Fruit fly (Drosophila melanogaster): Measurements from ENCODE around the gene aly.

aly gene

DNA sequence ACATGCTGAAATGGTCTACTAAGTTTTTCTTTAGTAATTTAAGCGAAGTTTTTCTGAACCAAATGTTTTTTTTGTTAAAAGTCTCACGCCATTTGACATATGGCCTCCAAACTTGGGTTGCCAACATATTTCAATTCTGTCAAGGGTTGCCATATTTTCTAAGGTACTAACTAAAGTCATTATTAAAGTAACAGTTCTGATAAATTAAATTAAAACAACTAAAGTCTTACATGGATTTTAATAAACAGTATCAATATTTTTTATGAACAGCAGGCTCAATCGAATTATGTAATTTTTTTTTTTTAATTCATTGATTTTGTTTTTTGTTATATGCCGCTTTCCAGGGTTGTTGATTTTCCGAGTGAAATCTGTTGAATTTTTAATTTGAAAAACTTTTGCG, at the start of gene aly:
Gene aly (minus strand): TSS at position 101 of the 400 bp plus-strand sequence.
- TF ChIP-seq Ets65A (GFP tag), result peak; percentile 31
- no peak for TF ChIP-seq wor (GFP tag; IDR thresholded peaks at IDR 0.05)
- no peak for TF ChIP-seq Meics (GFP tag; optimal IDR thresholded peaks at IDR 0.05)
- no peak for TF ChIP-seq CG7987 (GFP tag; optimal IDR thresholded peaks at IDR 0.05)
- TF ChIP-seq jing (GFP tag; optimal IDR thresholded peaks at IDR 0.05), result no peak

DNA sequence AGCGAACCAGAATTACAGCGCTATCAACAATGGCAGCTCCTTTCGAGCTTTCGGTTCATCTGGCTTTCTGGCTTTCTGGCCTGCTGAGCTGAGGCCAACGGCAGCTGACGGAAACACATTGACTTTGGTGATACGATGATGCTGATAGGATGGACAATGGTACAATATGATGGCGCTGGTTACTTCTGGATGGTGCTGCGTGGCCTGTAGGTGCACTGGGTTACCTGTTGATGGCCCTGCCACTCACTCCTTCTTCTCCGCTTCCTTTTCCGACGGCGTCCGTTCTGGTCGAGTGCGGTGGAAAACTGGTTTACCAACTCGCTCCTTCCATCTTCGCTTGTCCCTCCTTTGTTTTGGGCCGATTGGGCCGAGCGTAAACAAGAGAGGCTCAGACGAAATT, 48.5 kb upstream of the aly start:
- TF ChIP-seq CG17328 (GFP tag; IDR thresholded peaks at IDR 0.05) (no peak), chif (GFP tag; optimal IDR thresholded peaks at IDR 0.05) (no peak), nom (GFP tag; optimal IDR thresholded peaks at IDR 0.05) (peak; percentile 54), D (optimal IDR thresholded peaks at IDR 0.05) (peak; percentile 53), D (GFP tag; optimal IDR thresholded peaks at IDR 0.05) (no peak), zen2 (GFP tag; IDR thresholded peaks at IDR 0.05; ENCODE audit: partially characterized antibody) (no peak), br (optimal IDR thresholded peaks at IDR 0.05) (no peak), CG3407 (GFP tag; optimal IDR thresholded peaks at IDR 0.05) (no peak), salm (tag; optimal IDR thresholded peaks at IDR 0.05) (no peak), sc (optimal IDR thresholded peaks at IDR 0.05) (no peak), sc (GFP tag; optimal IDR thresholded peaks at IDR 0.05) (no peak), Myb (GFP tag; optimal IDR thresholded peaks at IDR 0.05) (no peak)

DNA sequence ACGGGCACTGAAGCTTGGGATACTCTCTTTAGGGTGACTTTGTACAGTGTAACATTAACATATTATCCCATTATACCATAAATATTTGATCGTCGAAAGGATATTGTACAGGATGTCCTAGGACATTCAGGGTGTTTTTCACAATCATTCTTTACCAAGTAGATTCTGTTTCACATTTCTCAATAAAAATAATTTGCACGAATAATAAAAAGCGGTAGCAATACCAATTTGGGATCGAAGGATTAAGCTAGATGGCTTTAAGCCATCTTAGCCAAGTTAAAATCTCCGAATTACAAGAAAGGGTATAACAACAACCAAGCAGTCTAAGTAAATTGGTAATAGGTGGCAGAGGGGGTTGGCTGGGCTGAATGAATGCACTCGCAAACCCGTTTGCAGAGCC, 48.1 kb upstream of the aly start:
- TF ChIP-seq E2f1 (GFP tag; IDR thresholded peaks at IDR 0.05) (no peak), Xrp1 (GFP tag; IDR thresholded peaks at IDR 0.05) (no peak), bsh (GFP tag; optimal IDR thresholded peaks at IDR 0.05) (peak in 1 of 2 experiments; percentile 7), D19A (tag; optimal IDR thresholded peaks at IDR 0.05) (peak; percentile 21)

DNA sequence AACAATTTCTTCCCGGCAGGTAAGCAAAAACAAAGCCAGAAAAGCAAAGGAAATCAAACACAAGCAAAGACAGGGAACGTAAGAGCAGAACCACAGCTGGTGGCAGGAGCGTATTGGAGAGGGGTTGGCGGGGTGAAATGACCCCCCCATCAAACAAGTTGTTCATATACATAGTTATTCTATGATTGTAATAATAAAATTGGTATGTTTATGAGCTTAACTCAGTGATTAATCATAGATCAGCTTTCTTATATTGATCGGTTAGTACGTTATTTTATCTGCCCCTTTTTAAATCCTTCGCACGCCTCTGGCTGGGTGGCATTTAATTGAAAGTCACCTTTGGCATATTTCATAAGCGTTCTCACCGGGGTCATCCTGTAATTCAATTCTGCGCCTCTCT, 47.1 kb upstream of the aly start:
- TF ChIP-seq ATbp (GFP tag; optimal IDR thresholded peaks at IDR 0.05), result peak; percentile 39
- TF ChIP-seq jumu (GFP tag; optimal IDR thresholded peaks at IDR 0.05), result no peak
- no peak for TF ChIP-seq sob (GFP tag; IDR thresholded peaks at IDR 0.05)
- TF ChIP-seq CG4617 (GFP tag; optimal IDR thresholded peaks at IDR 0.05; ENCODE audit: borderline replicate concordance), result no peak
- TF ChIP-seq kah (GFP tag; optimal IDR thresholded peaks at IDR 0.05), result no peak
- 0 out of 2 replicates have a peak, but pooled peaks have one; percentile 20 for TF ChIP-seq CG17328 (GFP tag; IDR thresholded peaks at IDR 0.05)
- 0 out of 2 replicates have a peak, but pooled peaks have one; percentile 31 for TF ChIP-seq slbo (GFP tag; IDR thresholded peaks at IDR 0.05)
- no peak for TF ChIP-seq Atf6 (GFP tag; IDR thresholded peaks at IDR 0.05)
- TF ChIP-seq CG12769 (tag; optimal IDR thresholded peaks at IDR 0.05), result no peak
- TF ChIP-seq CG14710 (tag; optimal IDR thresholded peaks at IDR 0.05), result no peak
- no peak for TF ChIP-seq gfzf (GFP tag; optimal IDR thresholded peaks at IDR 0.05)
- TF ChIP-seq ham (GFP tag; IDR thresholded peaks at IDR 0.05), result no peak
- peak; percentile 53 for TF ChIP-seq row (GFP tag; IDR thresholded peaks at IDR 0.05)
- TF ChIP-seq CTCF (GFP tag; optimal IDR thresholded peaks at IDR 0.05), result no peak
- peak; percentile 9 for TF ChIP-seq CG6813 (GFP tag; optimal IDR thresholded peaks at IDR 0.05)
- TF ChIP-seq CG5245 (GFP tag; optimal IDR thresholded peaks at IDR 0.05), result no peak
- TF ChIP-seq Neu2 (GFP tag; optimal IDR thresholded peaks at IDR 0.05; ENCODE audit: borderline replicate concordance), result no peak
- TF ChIP-seq ken (GFP tag; IDR thresholded peaks at IDR 0.05), result no peak
- TF ChIP-seq ara (GFP tag; IDR thresholded peaks at IDR 0.05), result peak; percentile 27; the same call in 1 of the 2 replicates
- no peak for TF ChIP-seq aop (GFP tag; IDR thresholded peaks at IDR 0.05)
- no peak for TF ChIP-seq CG12155 (GFP tag; optimal IDR thresholded peaks at IDR 0.05)
- no peak for TF ChIP-seq CG8478 (optimal IDR thresholded peaks at IDR 0.05)
- TF ChIP-seq Ravus (GFP tag; IDR thresholded peaks at IDR 0.05), result no peak
- TF ChIP-seq pho (GFP tag; optimal IDR thresholded peaks at IDR 0.05), result no peak
- no peak for TF ChIP-seq Atf-2 (GFP tag; optimal IDR thresholded peaks at IDR 0.05)
- TF ChIP-seq CG1832 (GFP tag; optimal IDR thresholded peaks at IDR 0.05), result peak; percentile 20
- no peak for TF ChIP-seq Abd-B (GFP tag; optimal IDR thresholded peaks at IDR 0.05)
- no peak for TF ChIP-seq B-H1 (GFP tag; IDR thresholded peaks at IDR 0.05)
- no peak for TF ChIP-seq Scr (GFP tag; IDR thresholded peaks at IDR 0.05; ENCODE audit: partially characterized antibody)
- no peak for TF ChIP-seq CG14441 (GFP tag; IDR thresholded peaks at IDR 0.05)

All from whole organism, embryonic.